In the genomic region with DNA sequence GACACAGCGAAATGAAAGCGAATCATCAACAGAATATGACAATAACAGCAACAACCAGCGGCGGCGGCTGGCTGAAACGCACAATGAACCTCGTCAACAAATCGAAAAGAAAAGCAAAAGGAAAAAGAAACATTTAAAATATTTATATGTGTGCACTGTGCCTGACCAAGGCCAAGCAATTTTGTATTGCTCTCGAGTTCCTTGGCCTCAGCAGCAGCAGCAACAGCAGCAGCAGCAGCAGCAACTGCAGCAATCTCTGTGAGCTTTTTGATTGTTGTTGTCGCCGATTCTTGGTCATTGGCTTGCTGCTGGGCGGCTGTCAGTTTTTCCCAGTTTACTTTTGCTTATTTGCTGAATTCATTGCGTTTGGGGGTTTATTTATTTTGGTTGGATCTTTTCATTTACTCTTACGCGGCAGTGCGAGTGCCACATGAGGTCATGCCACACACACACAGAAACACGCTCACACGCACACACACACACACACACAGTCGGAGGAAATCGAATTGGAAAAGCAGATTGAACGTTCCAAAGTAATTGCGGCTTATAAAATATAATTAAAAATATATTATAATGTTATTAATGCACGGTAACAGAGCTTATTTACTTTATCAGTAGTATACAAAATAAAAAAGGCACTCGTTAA, we compare ENCODE assay signal across 6 fruit fly cellular contexts.
TF ChIP-seq lines count a peak whose summit lies in the region.

No protein-coding gene starts in this region.

- TF ChIP-seq CTCF in whole organism, embryonic (GFP tag; optimal IDR thresholded peaks at IDR 0.05; lab: Kevin White, UChicago) = no peak

TF ChIP-seq in whole organism, 6 proteins besides CTCF, POLR2A, EP300 and RAD21:
- TF ChIP-seq CG8478 (optimal IDR thresholded peaks at IDR 0.05; lab: Kevin White, UChicago) (no peak), EcR (GFP tag; optimal IDR thresholded peaks at IDR 0.05; lab: Kevin White, UChicago) (peak; percentile 85 to 88), usp (GFP tag; optimal IDR thresholded peaks at IDR 0.05; lab: Kevin White, UChicago) (no peak)
TF ChIP-seq in whole organism: peak in this region for 1.

TF ChIP-seq in whole organism, adult, 20 proteins besides CTCF, POLR2A, EP300 and RAD21:
- TF ChIP-seq kay (GFP tag; lab: Kevin White, UChicago; ENCODE audit: borderline replicate concordance) = peak; percentile 38
- no peak for TF ChIP-seq CG14711 (tag; optimal IDR thresholded peaks at IDR 0.05; lab: Kevin White, UChicago)
- no peak for TF ChIP-seq toe (GFP tag; optimal IDR thresholded peaks at IDR 0.05; lab: Kevin White, UChicago)
- TF ChIP-seq Crg-1 (GFP tag; optimal IDR thresholded peaks at IDR 0.05; lab: Kevin White, UChicago) = no peak
- no peak for TF ChIP-seq ovo (GFP tag; optimal IDR thresholded peaks at IDR 0.05; lab: Kevin White, UChicago)

TF ChIP-seq in whole organism, embryonic, 481 proteins besides CTCF, POLR2A, EP300 and RAD21:
- TF ChIP-seq nom (GFP tag; optimal IDR thresholded peaks at IDR 0.05; lab: Kevin White, UChicago) (peak; percentile 65), eve (GFP tag; optimal IDR thresholded peaks at IDR 0.05; lab: Kevin White, UChicago) (no peak), Dfd (GFP tag; optimal IDR thresholded peaks at IDR 0.05; lab: Kevin White, UChicago) (peak in 1 of 2 experiments; percentile 80), bsh (GFP tag; optimal IDR thresholded peaks at IDR 0.05; lab: Kevin White, UChicago) (peak in 1 of 2 experiments; percentile 13)

TF ChIP-seq in whole organism, prepupa, 60 proteins besides CTCF, POLR2A, EP300 and RAD21 (continues in another document):
- no peak for TF ChIP-seq CG6276 (GFP tag; optimal IDR thresholded peaks at IDR 0.05; lab: Kevin White, UChicago)
- peak; percentile 6 for TF ChIP-seq achi (GFP tag; optimal IDR thresholded peaks at IDR 0.05; lab: Kevin White, UChicago)
- no peak for TF ChIP-seq fkh (GFP tag; optimal IDR thresholded peaks at IDR 0.05; lab: Kevin White, UChicago)
- TF ChIP-seq salr (GFP tag; optimal IDR thresholded peaks at IDR 0.05; lab: Kevin White, UChicago) = no peak
- no peak for TF ChIP-seq lz (GFP tag; optimal IDR thresholded peaks at IDR 0.05; lab: Kevin White, UChicago)
- TF ChIP-seq CG34406 (GFP tag; optimal IDR thresholded peaks at IDR 0.05; lab: Kevin White, UChicago) = no peak
- TF ChIP-seq esn (GFP tag; optimal IDR thresholded peaks at IDR 0.05; lab: Kevin White, UChicago) = peak; percentile 20
- no peak for TF ChIP-seq Gug (GFP tag; IDR thresholded peaks at IDR 0.05; lab: Robert Waterston, UW)
- peak; percentile 7 for TF ChIP-seq net (GFP tag; optimal IDR thresholded peaks at IDR 0.05; lab: Kevin White, UChicago)
- TF ChIP-seq vri (GFP tag; optimal IDR thresholded peaks at IDR 0.05; lab: Kevin White, UChicago) = peak; percentile 64
- peak; percentile 36 for TF ChIP-seq CG16779 (tag; optimal IDR thresholded peaks at IDR 0.05; lab: Kevin White, UChicago)
- no peak for TF ChIP-seq acj6 (GFP tag; optimal IDR thresholded peaks at IDR 0.05; lab: Kevin White, UChicago)
- peak; percentile 4 for TF ChIP-seq CG6792 (GFP tag; optimal IDR thresholded peaks at IDR 0.05; lab: Kevin White, UChicago)
- no peak for TF ChIP-seq Lpt (GFP tag; optimal IDR thresholded peaks at IDR 0.05; lab: Kevin White, UChicago)
- TF ChIP-seq CG31627 (GFP tag; optimal IDR thresholded peaks at IDR 0.05; lab: Kevin White, UChicago) = no peak
- TF ChIP-seq spab (GFP tag; optimal IDR thresholded peaks at IDR 0.05; lab: Kevin White, UChicago) = no peak
- peak; percentile 16 for TF ChIP-seq Ets96B (tag; optimal IDR thresholded peaks at IDR 0.05; lab: Kevin White, UChicago)
- TF ChIP-seq Hr39 (GFP tag; optimal IDR thresholded peaks at IDR 0.05; lab: Kevin White, UChicago) = no peak
- TF ChIP-seq Eip75B (GFP tag; optimal IDR thresholded peaks at IDR 0.05; lab: Kevin White, UChicago) = peak; percentile 48
- no peak for TF ChIP-seq CG11902 (GFP tag; optimal IDR thresholded peaks at IDR 0.05; lab: Kevin White, UChicago)
- peak; percentile 10 for TF ChIP-seq Blimp-1 (GFP tag; optimal IDR thresholded peaks at IDR 0.05; lab: Kevin White, UChicago)
- peak; percentile 16 for TF ChIP-seq CG7368 (GFP tag; optimal IDR thresholded peaks at IDR 0.05; lab: Kevin White, UChicago)
- TF ChIP-seq CG15336 (GFP tag; IDR thresholded peaks at IDR 0.05; lab: Robert Waterston, UW) = no peak
- peak; percentile 14 for TF ChIP-seq Sox102F (GFP tag; optimal IDR thresholded peaks at IDR 0.05; lab: Kevin White, UChicago)

TF ChIP-seq in whole organism, pupa, 21 proteins besides CTCF, POLR2A, EP300 and RAD21:
- TF ChIP-seq gl (tag; optimal IDR thresholded peaks at IDR 0.05; lab: Kevin White, UChicago) = peak; percentile 77
- TF ChIP-seq CG32121 (GFP tag; IDR thresholded peaks at IDR 0.05; lab: Robert Waterston, UW) = no peak; the same call in 1 of the 2 replicates
- TF ChIP-seq CG34367 (tag; optimal IDR thresholded peaks at IDR 0.05; lab: Kevin White, UChicago) = no peak
- TF ChIP-seq rn (GFP tag; IDR thresholded peaks at IDR 0.05; lab: Robert Waterston, UW) = no peak
- no peak for TF ChIP-seq D1 (tag; optimal IDR thresholded peaks at IDR 0.05; lab: Kevin White, UChicago)
- TF ChIP-seq CG4496 (GFP tag; IDR thresholded peaks at IDR 0.05; lab: Robert Waterston, UW) = no peak
- TF ChIP-seq Pif1A (GFP tag; optimal IDR thresholded peaks at IDR 0.05; lab: Kevin White, UChicago) = no peak
- TF ChIP-seq Ets98B (GFP tag; IDR thresholded peaks at IDR 0.05; lab: Robert Waterston, UW) = no peak
- peak; percentile 82 for TF ChIP-seq CG13204 (GFP tag; optimal IDR thresholded peaks at IDR 0.05; lab: Kevin White, UChicago)
- no peak for TF ChIP-seq CG10348 (GFP tag; IDR thresholded peaks at IDR 0.05; lab: Robert Waterston, UW)
- no peak for TF ChIP-seq CG8159 (tag; optimal IDR thresholded peaks at IDR 0.05; lab: Kevin White, UChicago)
- peak; percentile 27 for TF ChIP-seq Pif1B (GFP tag; optimal IDR thresholded peaks at IDR 0.05; lab: Kevin White, UChicago)
- TF ChIP-seq CG15710 (tag; optimal IDR thresholded peaks at IDR 0.05; lab: Kevin White, UChicago) = peak; percentile 7
- no peak for TF ChIP-seq CG17806 (tag; optimal IDR thresholded peaks at IDR 0.05; lab: Kevin White, UChicago)
- no peak for TF ChIP-seq CG8301 (tag; optimal IDR thresholded peaks at IDR 0.05; lab: Kevin White, UChicago)
- TF ChIP-seq CG14655 (GFP tag; optimal IDR thresholded peaks at IDR 0.05; lab: Kevin White, UChicago) = no peak
- no peak for TF ChIP-seq CG12605 (GFP tag; IDR thresholded peaks at IDR 0.05; lab: Robert Waterston, UW)
- no peak for TF ChIP-seq CG9948 (tag; optimal IDR thresholded peaks at IDR 0.05; lab: Kevin White, UChicago)
- TF ChIP-seq EcR (GFP tag; optimal IDR thresholded peaks at IDR 0.05; lab: Kevin White, UChicago) = peak; percentile 99
- peak; percentile 8 for TF ChIP-seq Snoo (tag; optimal IDR thresholded peaks at IDR 0.05; lab: Kevin White, UChicago)
- no peak for TF ChIP-seq fd96Ca (GFP tag; IDR thresholded peaks at IDR 0.05; lab: Robert Waterston, UW)

TF ChIP-seq in whole organism, wandering third instar larva, 38 proteins besides CTCF, POLR2A, EP300 and RAD21:
- TF ChIP-seq Rel (GFP tag; optimal IDR thresholded peaks at IDR 0.05; lab: Kevin White, UChicago) (no peak), Rel (tag; optimal IDR thresholded peaks at IDR 0.05; lab: Kevin White, UChicago) (peak; percentile 50), dsf (GFP tag; optimal IDR thresholded peaks at IDR 0.05; lab: Kevin White, UChicago; ENCODE audit: borderline replicate concordance) (no peak), br (GFP tag; optimal IDR thresholded peaks at IDR 0.05; lab: Kevin White, UChicago) (peak; percentile 28), Hnf4 (GFP tag; optimal IDR thresholded peaks at IDR 0.05; lab: Kevin White, UChicago) (peak; percentile 3), jim (GFP tag; optimal IDR thresholded peaks at IDR 0.05; lab: Kevin White, UChicago) (no peak), HLH106 (tag; optimal IDR thresholded peaks at IDR 0.05; lab: Kevin White, UChicago) (no peak), CrebA (GFP tag; optimal IDR thresholded peaks at IDR 0.05; lab: Kevin White, UChicago; ENCODE audit: borderline replicate concordance) (no peak), psq (GFP tag; optimal IDR thresholded peaks at IDR 0.05; lab: Kevin White, UChicago) (peak; percentile 38), rgr (GFP tag; optimal IDR thresholded peaks at IDR 0.05; lab: Kevin White, UChicago) (peak; percentile 21), sage (GFP tag; optimal IDR thresholded peaks at IDR 0.05; lab: Kevin White, UChicago) (no peak), fru (GFP tag; optimal IDR thresholded peaks at IDR 0.05; lab: Kevin White, UChicago) (no peak), Dfd (GFP tag; optimal IDR thresholded peaks at IDR 0.05; lab: Kevin White, UChicago) (peak; percentile 88)
